Fruit fly (Drosophila melanogaster) whole organism, prepupa: ENCODE data around the gene PNPase.

Source experiments
- Blimp-1 ChIP-seq: fragments of 200-800 bp; sonication (Bioruptor generic); optimal IDR thresholded peaks from 3 replicates; lab custom pipeline; 2017; ENCODE audit warnings: missing biosample characterization, missing genetic modification characterization, mild to moderate bottlenecking, moderate library complexity, missing genetic modification reagents
- CG10631 ChIP-seq: fragments of 200-800 bp; sonication (Bioruptor generic); optimal IDR thresholded peaks from 2 replicates; lab custom pipeline; 2016; ENCODE audit warnings: missing biosample characterization, missing genetic modification characterization
- CG11294 ChIP-seq: fragments of 200-800 bp; sonication (Bioruptor generic); IDR thresholded peaks from 2 replicates; pipeline ENCODE4 v1.3.6; 2022; ENCODE audit warnings: missing biosample characterization, missing genetic modification characterization
- CG11902 ChIP-seq: fragments of 200-800 bp; sonication (Bioruptor generic); optimal IDR thresholded peaks from 3 replicates; lab custom pipeline; 2016; ENCODE audit warnings: missing biosample characterization, missing genetic modification characterization
- CG15336 ChIP-seq: fragments of 200-800 bp; sonication (Bioruptor generic); IDR thresholded peaks from 2 replicates; pipeline ENCODE4 v1.3.6; 2022; ENCODE audit warnings: missing biosample characterization, missing genetic modification characterization
- CG1621 ChIP-seq: fragments of 200-800 bp; sonication (Bioruptor generic); optimal IDR thresholded peaks from 3 replicates; lab custom pipeline; 2018; ENCODE audit warnings: missing biosample characterization, mild to moderate bottlenecking, missing genetic modification characterization
- CG16779 ChIP-seq: fragments of 200-800 bp; sonication (Bioruptor generic); optimal IDR thresholded peaks from 3 replicates; lab custom pipeline; 2017; ENCODE audit warnings: missing biosample characterization, mild to moderate bottlenecking, missing genetic modification characterization
- CG31627 ChIP-seq: fragments of 200-800 bp; sonication (Bioruptor generic); optimal IDR thresholded peaks from 3 replicates; lab custom pipeline; 2016; ENCODE audit warnings: missing biosample characterization, missing genetic modification characterization
- CG32006 ChIP-seq: fragments of 200-800 bp; sonication (Bioruptor generic); optimal IDR thresholded peaks from 3 replicates; lab custom pipeline; 2017; ENCODE audit warnings: missing biosample characterization, mild to moderate bottlenecking, missing genetic modification characterization
- CG34406 ChIP-seq: fragments of 200-800 bp; sonication (Bioruptor generic); optimal IDR thresholded peaks from 3 replicates; lab custom pipeline; 2016; ENCODE audit warnings: missing biosample characterization, missing genetic modification characterization
- CG3919 ChIP-seq: fragments of 200-800 bp; sonication (Bioruptor generic); optimal IDR thresholded peaks from 3 replicates; lab custom pipeline; 2016; ENCODE audit warnings: missing biosample characterization, missing genetic modification characterization
- CG6276 ChIP-seq: fragments of 200-800 bp; sonication (Bioruptor generic); optimal IDR thresholded peaks from 2 replicates; lab custom pipeline; 2017; ENCODE audit warnings: missing biosample characterization, mild to moderate bottlenecking, missing genetic modification characterization
- CG6792 ChIP-seq: fragments of 200-800 bp; sonication (Bioruptor generic); optimal IDR thresholded peaks from 3 replicates; lab custom pipeline; 2016; ENCODE audit warnings: missing biosample characterization, missing genetic modification characterization
- CG6808 ChIP-seq: fragments of 200-800 bp; sonication (Bioruptor generic); optimal IDR thresholded peaks from 3 replicates; lab custom pipeline; 2017; ENCODE audit warnings: missing biosample characterization, missing genetic modification characterization, mild to moderate bottlenecking, moderate library complexity, missing genetic modification reagents
- CG6854 ChIP-seq: fragments of 200-800 bp; sonication (Bioruptor generic); optimal IDR thresholded peaks from 2 replicates; lab custom pipeline; 2017; ENCODE audit warnings: missing biosample characterization, mild to moderate bottlenecking, missing genetic modification characterization
- CG7368 ChIP-seq: fragments of 200-800 bp; sonication (Bioruptor generic); optimal IDR thresholded peaks from 3 replicates; lab custom pipeline; 2016; ENCODE audit warnings: missing biosample characterization, missing genetic modification characterization
- CG8119 ChIP-seq: fragments of 200-800 bp; sonication (Bioruptor generic); IDR thresholded peaks from 3 replicates; pipeline ENCODE4 v1.3.6; 2022; ENCODE audit warnings: missing biosample characterization, missing genetic modification characterization
- Eip78C ChIP-seq: fragments of 200-800 bp; sonication (Bioruptor generic); peaks from one replicate; lab custom pipeline; 2016; ENCODE audit warnings: missing biosample characterization, missing genetic modification characterization
- Ets21C ChIP-seq: fragments of 200-800 bp; sonication (Bioruptor generic); optimal IDR thresholded peaks from 3 replicates; lab custom pipeline; 2016; ENCODE audit warnings: missing biosample characterization, missing genetic modification characterization
- Hr39 ChIP-seq: fragments of 200-800 bp; sonication (Bioruptor generic); optimal IDR thresholded peaks from 2 replicates; lab custom pipeline; 2016; ENCODE audit warnings: missing biosample characterization, missing genetic modification characterization
- Hr4 ChIP-seq: fragments of 200-800 bp; sonication (Bioruptor generic); optimal IDR thresholded peaks from 3 replicates; lab custom pipeline; 2016; ENCODE audit warnings: missing biosample characterization, missing genetic modification characterization
- Lpt ChIP-seq: fragments of 200-800 bp; sonication (Bioruptor generic); optimal IDR thresholded peaks from 3 replicates; lab custom pipeline; 2016; ENCODE audit warnings: missing biosample characterization, missing genetic modification characterization
- Smox ChIP-seq: fragments of 200-800 bp; sonication (Bioruptor generic); optimal IDR thresholded peaks from 3 replicates; lab custom pipeline; 2016; ENCODE audit warnings: missing biosample characterization, missing genetic modification characterization
- Sox102F ChIP-seq: fragments of 200-800 bp; sonication (Bioruptor generic); optimal IDR thresholded peaks from 2 replicates; lab custom pipeline; 2016; ENCODE audit warnings: missing biosample characterization, mild to moderate bottlenecking, missing genetic modification characterization
- Sox14 ChIP-seq: fragments of 200-800 bp; sonication (Bioruptor generic); optimal IDR thresholded peaks from 3 replicates; lab custom pipeline; 2016; ENCODE audit warnings: missing biosample characterization, missing genetic modification characterization
- Sox15 ChIP-seq: fragments of 200-800 bp; sonication (Bioruptor generic); optimal IDR thresholded peaks from 3 replicates; lab custom pipeline; 2016; ENCODE audit warnings: missing biosample characterization, missing genetic modification characterization
- dsx ChIP-seq: fragments of 200-800 bp; optimal IDR thresholded peaks from 3 replicates; lab custom pipeline; 2019; ENCODE audit warnings: missing biosample characterization, mild to moderate bottlenecking, missing genetic modification characterization, moderate library complexity; ENCODE audit not compliant: poor library complexity, severe bottlenecking
- eg ChIP-seq: fragments of 200-800 bp; sonication (Bioruptor generic); IDR thresholded peaks from 3 replicates; pipeline ENCODE4 v1.3.6; 2022; ENCODE audit warnings: missing biosample characterization, missing genetic modification characterization
- fd59A ChIP-seq: fragments of 200-800 bp; sonication (Bioruptor generic); optimal IDR thresholded peaks from 2 replicates; lab custom pipeline; 2017; ENCODE audit warnings: missing biosample characterization, mild to moderate bottlenecking, missing genetic modification characterization, missing genetic modification reagents
- fkh ChIP-seq: fragments of 200-800 bp; sonication (Bioruptor generic); optimal IDR thresholded peaks from 3 replicates; lab custom pipeline; 2017; ENCODE audit warnings: missing biosample characterization, mild to moderate bottlenecking, missing genetic modification characterization, moderate library complexity
- lz ChIP-seq: fragments of 200-800 bp; sonication (Bioruptor generic); optimal IDR thresholded peaks from 3 replicates; lab custom pipeline; 2016; ENCODE audit warnings: missing biosample characterization, missing genetic modification characterization
- pdm3 ChIP-seq: fragments of 200-800 bp; sonication (Bioruptor generic); optimal IDR thresholded peaks from 3 replicates; lab custom pipeline; 2016; ENCODE audit warnings: missing biosample characterization, missing genetic modification characterization
- spab ChIP-seq: fragments of 200-800 bp; sonication (Bioruptor generic); optimal IDR thresholded peaks from 2 replicates; lab custom pipeline; 2017; ENCODE audit warnings: missing biosample characterization, mild to moderate bottlenecking, missing genetic modification characterization, missing genetic modification reagents
- ss ChIP-seq, 2 experiments: fragments of 200-800 bp; sonication (Bioruptor generic); optimal IDR thresholded peaks; 2 replicates in 1 of 2; 3 replicates in 1 of 2; lab custom pipeline; 2017 to 2018; ENCODE audit warnings: mild to moderate bottlenecking in 2 of 2, missing biosample characterization in 2 of 2, missing genetic modification characterization in 2 of 2, moderate library complexity in 1 of 2
- topi ChIP-seq: fragments of 200-800 bp; sonication (Bioruptor generic); optimal IDR thresholded peaks from 3 replicates; lab custom pipeline; 2016; ENCODE audit warnings: missing biosample characterization, missing genetic modification characterization
- vri ChIP-seq: fragments of 200-800 bp; sonication (Bioruptor generic); optimal IDR thresholded peaks from 3 replicates; lab custom pipeline; 2016; ENCODE audit warnings: missing biosample characterization, mild to moderate bottlenecking, missing genetic modification characterization

The PNPase gene

DNA sequence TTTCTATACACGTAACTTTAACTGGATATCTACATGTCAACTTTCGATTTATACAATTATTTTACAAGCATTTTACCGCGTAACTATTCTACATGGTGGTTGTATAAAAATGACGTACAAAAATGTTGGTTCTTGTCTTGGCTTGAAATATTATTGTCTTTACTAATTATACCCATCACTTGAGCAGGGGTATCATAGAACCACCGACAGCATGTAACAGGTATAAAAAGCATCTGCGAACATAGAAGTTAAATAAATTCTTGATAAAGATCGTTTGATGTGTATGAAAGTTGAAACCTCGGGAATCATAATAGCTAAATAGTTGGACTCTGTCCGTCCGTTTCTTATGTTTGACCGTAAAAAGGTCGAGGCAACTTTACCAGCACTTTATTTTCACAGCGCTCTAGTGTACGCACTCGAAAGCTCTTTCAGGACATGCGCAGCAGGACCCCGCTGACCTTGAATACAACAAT is 24.0 kb downstream of the PNPase start (continued):
- TF ChIP-seq CG6276 (GFP tag; lab: Kevin White, UChicago) (peak; percentile 23), Ets21C (GFP tag; lab: Kevin White, UChicago) (peak; percentile 41), Eip78C (GFP tag; lab: Kevin White, UChicago) (no peak), pdm3 (peak; percentile 68), CG31627 (GFP tag; lab: Kevin White, UChicago) (peak; percentile 60), CG6854 (GFP tag; lab: Kevin White, UChicago) (no peak), eg (GFP tag; lab: Robert Waterston, UW) (peak; percentile 85), dsx (GFP tag; lab: Kevin White, UChicago) (peak; percentile 24), CG1621 (tag; lab: Kevin White, UChicago) (peak; percentile 61), CG11294 (GFP tag; lab: Robert Waterston, UW) (peak; percentile 49; the same call in 1 of the 2 replicates), CG16779 (tag; lab: Kevin White, UChicago) (peak; percentile 61), Lpt (GFP tag; lab: Kevin White, UChicago) (no peak), spab (GFP tag; lab: Kevin White, UChicago) (no peak), CG11902 (GFP tag; lab: Kevin White, UChicago) (no peak), CG34406 (peak; percentile 74), CG3919 (GFP tag; lab: Kevin White, UChicago) (no peak), Sox15 (GFP tag; lab: Kevin White, UChicago) (no peak), Hr4 (peak; percentile 77), CG7368 (GFP tag; lab: Kevin White, UChicago) (no peak)

DNA sequence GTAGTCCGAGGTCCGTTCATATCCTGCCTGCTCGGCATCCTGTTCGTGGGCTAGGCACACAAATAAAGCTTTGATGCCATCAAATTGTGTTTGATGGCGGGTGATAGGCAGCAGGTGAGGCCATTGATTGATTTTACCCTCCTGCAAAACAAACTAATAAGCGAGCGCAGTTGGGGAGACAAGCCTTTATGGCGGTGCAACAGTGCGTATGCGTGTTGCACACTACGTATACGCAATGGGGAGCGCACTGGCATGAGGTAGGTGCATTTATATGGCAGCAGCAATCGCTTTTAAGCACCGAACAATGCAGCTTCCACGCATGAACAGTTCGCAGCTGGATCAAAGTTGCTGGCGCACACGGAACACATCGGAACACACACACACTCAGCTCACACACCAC is 24.8 kb downstream of the PNPase start:
- no peak for TF ChIP-seq Eip78C (GFP tag; lab: Kevin White, UChicago)
- no peak for TF ChIP-seq CG8119 (GFP tag; lab: Robert Waterston, UW)
- TF ChIP-seq Smox (GFP tag; lab: Kevin White, UChicago) = no peak
- TF ChIP-seq Blimp-1 (GFP tag; lab: Kevin White, UChicago) = no peak
- TF ChIP-seq CG31627 (GFP tag; lab: Kevin White, UChicago) = no peak
- no peak for TF ChIP-seq Sox102F (GFP tag; lab: Kevin White, UChicago)
- TF ChIP-seq vri = no peak
- TF ChIP-seq CG10631 (GFP tag; lab: Kevin White, UChicago) = no peak
- no peak for TF ChIP-seq CG32006 (GFP tag; lab: Kevin White, UChicago)
- no peak for TF ChIP-seq Sox14
- no peak for TF ChIP-seq CG7368 (GFP tag; lab: Kevin White, UChicago)
- TF ChIP-seq ss (GFP tag; optimal IDR thresholded peaks at IDR 0.05; lab: Kevin White, UChicago) = no peak
- TF ChIP-seq pdm3 = no peak
- TF ChIP-seq, all 60 proteins: peak for 0

DNA sequence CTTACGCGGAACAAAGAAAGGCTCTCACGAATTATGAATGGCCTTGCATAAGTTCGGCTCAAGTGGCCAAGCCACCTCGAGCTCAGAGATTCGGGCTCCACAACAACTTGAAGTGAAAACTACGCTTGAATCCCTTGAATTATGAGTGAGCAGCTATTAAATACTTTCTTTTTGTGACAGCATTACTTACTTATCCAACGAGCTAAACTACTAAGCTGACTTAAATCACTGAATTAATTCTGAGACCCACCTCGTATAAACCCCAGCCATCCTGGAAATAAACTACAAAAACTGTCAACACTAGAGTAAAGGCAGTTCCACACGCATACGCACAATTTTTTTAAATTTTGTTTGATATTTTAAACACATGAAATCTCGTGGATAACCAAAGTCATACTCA is 33.1 kb downstream of the PNPase start, which contains the start of gene gskt:
gskt (plus strand) TSS at position 301 of the 400 bp plus-strand sequence.
- TF ChIP-seq topi = no peak
- TF ChIP-seq Ets21C (GFP tag; lab: Kevin White, UChicago) = no peak
- no peak for TF ChIP-seq vri
- no peak for TF ChIP-seq CG6276 (GFP tag; lab: Kevin White, UChicago)
- TF ChIP-seq Hr4 = no peak
- no peak for TF ChIP-seq CG15336
- no peak for TF ChIP-seq fd59A
- no peak for TF ChIP-seq CG6792 (GFP tag; lab: Kevin White, UChicago)
- no peak for TF ChIP-seq CG6854 (GFP tag; lab: Kevin White, UChicago)
- no peak for TF ChIP-seq CG6808
- no peak for TF ChIP-seq fkh (GFP tag; lab: Kevin White, UChicago)
- TF ChIP-seq CG3919 (GFP tag; lab: Kevin White, UChicago) = no peak
- TF ChIP-seq lz (GFP tag; lab: Kevin White, UChicago) = no peak
- TF ChIP-seq Hr39 (GFP tag; lab: Kevin White, UChicago) = no peak
